Worm (Caenorhabditis elegans): ENCODE measurements around the gene glr-7.

DNA sequence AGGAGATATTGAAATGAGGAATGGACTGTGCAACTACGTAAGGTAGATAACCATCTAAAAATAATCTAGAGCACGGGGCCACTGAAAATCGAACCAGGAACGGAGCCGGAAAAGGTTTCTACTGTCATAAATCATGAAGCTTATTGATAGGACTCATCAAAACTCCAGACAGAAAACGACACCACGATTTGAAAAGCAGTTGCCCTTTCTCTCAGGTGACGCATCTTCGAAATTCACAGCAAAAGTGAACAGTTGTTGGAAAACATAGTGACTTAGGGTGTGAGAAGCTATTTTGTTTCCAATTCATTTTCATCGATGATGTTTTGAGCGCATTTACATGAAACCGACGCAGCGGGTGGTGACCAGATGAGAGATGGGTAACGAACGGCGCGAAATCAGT is 32.6 kb upstream of the glr-7 start:
- TF ChIP-seq unc-86 (tag; optimal IDR thresholded peaks at IDR 0.05): no peak
- no peak for TF ChIP-seq tbx-2 (tag; optimal IDR thresholded peaks at IDR 0.05)
- TF ChIP-seq mec-3 (tag; optimal IDR thresholded peaks at IDR 0.05; ENCODE audit: borderline replicate concordance): no peak
- TF ChIP-seq K02D7.2 (tag; optimal IDR thresholded peaks at IDR 0.05): no peak
- TF ChIP-seq che-1 (tag; optimal IDR thresholded peaks at IDR 0.05): no peak
- TF ChIP-seq K09A11.1 (tag; optimal IDR thresholded peaks at IDR 0.05; ENCODE audit: insufficient read depth): no peak
- no peak for TF ChIP-seq dmd-4 (tag; optimal IDR thresholded peaks at IDR 0.05; ENCODE audit: borderline replicate concordance)
- no peak for TF ChIP-seq pha-4 (tag; optimal IDR thresholded peaks at IDR 0.05)
- no peak for TF ChIP-seq ceh-19 (GFP tag; optimal IDR thresholded peaks at IDR 0.05)
- TF ChIP-seq lin-11 (tag; optimal IDR thresholded peaks at IDR 0.05): no peak
- no peak for TF ChIP-seq unc-3 (GFP tag; conservative IDR thresholded peaks at IDR 0.05)
- no peak for TF ChIP-seq unc-3 (tag; optimal IDR thresholded peaks at IDR 0.05)
